Worm (Caenorhabditis elegans) whole organism, L2 larva: Measurements from ENCODE around the gene mai-2.
A peak's percentile ranks its signal among the peaks of the same experiment; 100 is the strongest.

ENCODE experiments used
- C34F6.9 ChIP-seq: fragments of 150-350 bp; optimal IDR thresholded peaks from 2 replicates; lab custom pipeline; 2014; ENCODE audit warnings: missing biosample characterization, missing genetic modification characterization
- F13H6.1 ChIP-seq: sonication (generic microtip); optimal IDR thresholded peaks from 2 replicates; lab custom pipeline; 2016; ENCODE audit warnings: missing genetic modification characterization, missing compliant biosample characterization
- R02D3.7 ChIP-seq: fragments of 150-350 bp; optimal IDR thresholded peaks from 2 replicates; lab custom pipeline; 2014; ENCODE audit warnings: missing biosample characterization, missing genetic modification characterization
- Y55F3AM.14 ChIP-seq: fragments of 200-800 bp; sonication (Bioruptor generic); optimal IDR thresholded peaks from 2 replicates; lab custom pipeline; 2018; ENCODE audit warnings: mild to moderate bottlenecking, missing genetic modification characterization, missing compliant biosample characterization
- ZK546.5 ChIP-seq: sonication (generic microtip); optimal IDR thresholded peaks from 2 replicates; lab custom pipeline; 2017; ENCODE audit warnings: missing biosample characterization, missing genetic modification characterization
- ama-1 ChIP-seq: fragments of 150-350 bp; optimal IDR thresholded peaks from 2 replicates; lab custom pipeline; 2018; ENCODE audit warnings: inconsistent platforms
- ceh-16 ChIP-seq: fragments of 150-350 bp; optimal IDR thresholded peaks from 2 replicates; lab custom pipeline; 2014; ENCODE audit warnings: missing biosample characterization, missing genetic modification characterization
- ceh-82 ChIP-seq: fragments of 150-350 bp; optimal IDR thresholded peaks from 2 replicates; lab custom pipeline; 2014; ENCODE audit warnings: missing biosample characterization, missing genetic modification characterization
- crh-2 ChIP-seq: sonication (generic microtip); optimal IDR thresholded peaks from 2 replicates; lab custom pipeline; 2017; ENCODE audit warnings: missing biosample characterization, missing genetic modification characterization
- dmd-4 ChIP-seq: sonication (generic microtip); optimal IDR thresholded peaks from 2 replicates; lab custom pipeline; 2017; ENCODE audit warnings: missing biosample characterization, missing genetic modification characterization
- egl-27 ChIP-seq: sonication (generic microtip); optimal IDR thresholded peaks from 3 replicates; lab custom pipeline; 2017; ENCODE audit warnings: missing biosample characterization, missing genetic modification reagents, missing genetic modification characterization
- elt-3 ChIP-seq: sonication (generic microtip); optimal IDR thresholded peaks from 2 replicates; lab custom pipeline; 2017; ENCODE audit warnings: missing biosample characterization, missing genetic modification characterization
- fos-1 ChIP-seq: fragments of 150-350 bp; optimal IDR thresholded peaks from 2 replicates; lab custom pipeline; 2014; ENCODE audit warnings: missing biosample characterization, missing genetic modification characterization
- gmeb-1 ChIP-seq: fragments of 150-350 bp; optimal IDR thresholded peaks from 2 replicates; lab custom pipeline; 2014; ENCODE audit warnings: missing biosample characterization, missing genetic modification characterization
- lin-11 ChIP-seq: fragments of 150-350 bp; sonication (generic microtip); optimal IDR thresholded peaks from 2 replicates; lab custom pipeline; 2014; ENCODE audit warnings: missing biosample characterization, missing genetic modification characterization, inconsistent platforms, mixed read lengths
- lin-13 ChIP-seq: fragments of 150-350 bp; optimal IDR thresholded peaks from 2 replicates; lab custom pipeline; 2014; ENCODE audit warnings: missing biosample characterization, missing genetic modification reagents, missing genetic modification characterization
- lin-39 ChIP-seq: fragments of 150-350 bp; optimal IDR thresholded peaks from 2 replicates; lab custom pipeline; 2014; ENCODE audit warnings: missing biosample characterization, missing genetic modification reagents, missing genetic modification characterization
- lsy-2 ChIP-seq, 2 experiments: fragments of 150-350 bp in 1 of 2; sonication (generic microtip) in 1 of 2; optimal IDR thresholded peaks; 2 replicates each; lab custom pipeline; 2014 to 2017; ENCODE audit warnings: missing biosample characterization in 2 of 2, missing genetic modification characterization in 2 of 2
- mab-5 ChIP-seq: fragments of 150-350 bp; optimal IDR thresholded peaks from 2 replicates; lab custom pipeline; 2014; ENCODE audit warnings: missing biosample characterization, missing genetic modification characterization
- mbf-1 ChIP-seq: sonication (generic microtip); optimal IDR thresholded peaks from 2 replicates; lab custom pipeline; 2017; ENCODE audit warnings: missing biosample characterization, missing genetic modification characterization
- mdl-1 ChIP-seq, 2 experiments: fragments of 150-350 bp in 1 of 2; sonication (generic microtip) in 1 of 2; optimal IDR thresholded peaks; 2 replicates each; lab custom pipeline; 2017; ENCODE audit warnings: missing biosample characterization in 2 of 2, missing genetic modification characterization in 2 of 2
- nhr-12 ChIP-seq: fragments of 150-350 bp; optimal IDR thresholded peaks from 2 replicates; lab custom pipeline; 2014; ENCODE audit warnings: missing biosample characterization, missing genetic modification characterization
- nhr-129 ChIP-seq: fragments of 150-350 bp; optimal IDR thresholded peaks from 2 replicates; lab custom pipeline; 2014; ENCODE audit warnings: missing biosample characterization, missing genetic modification characterization
- nhr-23 ChIP-seq: fragments of 150-350 bp; optimal IDR thresholded peaks from 2 replicates; lab custom pipeline; 2014; ENCODE audit warnings: missing biosample characterization, missing genetic modification reagents, missing genetic modification characterization
- nhr-25 ChIP-seq: fragments of 150-350 bp; sonication (generic microtip); optimal IDR thresholded peaks from 3 replicates; lab custom pipeline; 2014; ENCODE audit warnings: missing biosample characterization, missing genetic modification characterization
- nhr-6 ChIP-seq: fragments of 150-350 bp; optimal IDR thresholded peaks from 2 replicates; lab custom pipeline; 2014; ENCODE audit warnings: missing biosample characterization, missing genetic modification characterization
- nhr-77 ChIP-seq: fragments of 150-350 bp; optimal IDR thresholded peaks from 2 replicates; lab custom pipeline; 2014; ENCODE audit warnings: missing biosample characterization, missing genetic modification characterization
- sem-4 ChIP-seq: fragments of 150-350 bp; optimal IDR thresholded peaks from 2 replicates; lab custom pipeline; 2014; ENCODE audit warnings: missing biosample characterization, missing genetic modification reagents, missing genetic modification characterization
- sma-9 ChIP-seq, 2 experiments: fragments of 150-350 bp in 1 of 2; sonication (generic microtip) in 1 of 2; optimal IDR thresholded peaks; 2 replicates each; lab custom pipeline; 2014 to 2016; ENCODE audit warnings: missing genetic modification characterization in 2 of 2, mild to moderate bottlenecking in 1 of 2, missing biosample characterization in 1 of 2, missing compliant biosample characterization in 1 of 2, missing genetic modification reagents in 1 of 2, moderate library complexity in 1 of 2
- unc-39 ChIP-seq: fragments of 150-350 bp; optimal IDR thresholded peaks from 2 replicates; lab custom pipeline; 2014; ENCODE audit warnings: missing biosample characterization, missing genetic modification characterization
- unc-55 ChIP-seq: fragments of 150-350 bp; sonication (generic microtip); optimal IDR thresholded peaks from 3 replicates; lab custom pipeline; 2014; ENCODE audit warnings: missing biosample characterization, missing genetic modification reagents, missing genetic modification characterization
- unc-62 ChIP-seq: fragments of 150-350 bp; optimal IDR thresholded peaks from 2 replicates; lab custom pipeline; 2014; ENCODE audit warnings: missing biosample characterization, missing genetic modification reagents, missing genetic modification characterization
- zag-1 ChIP-seq: fragments of 150-350 bp; optimal IDR thresholded peaks from 2 replicates; lab custom pipeline; 2014; ENCODE audit warnings: missing biosample characterization, missing genetic modification characterization
- ztf-1 ChIP-seq: fragments of 200-800 bp; sonication (Bioruptor generic); conservative IDR thresholded peaks from 2 replicates; pipeline ENCODE4 v1.3.6; 2022; ENCODE audit warnings: missing genetic modification characterization, missing compliant biosample characterization
- ztf-11 ChIP-seq: sonication (generic microtip); optimal IDR thresholded peaks from 2 replicates; lab custom pipeline; 2017; ENCODE audit warnings: missing biosample characterization, missing genetic modification characterization

mai-2 gene

DNA sequence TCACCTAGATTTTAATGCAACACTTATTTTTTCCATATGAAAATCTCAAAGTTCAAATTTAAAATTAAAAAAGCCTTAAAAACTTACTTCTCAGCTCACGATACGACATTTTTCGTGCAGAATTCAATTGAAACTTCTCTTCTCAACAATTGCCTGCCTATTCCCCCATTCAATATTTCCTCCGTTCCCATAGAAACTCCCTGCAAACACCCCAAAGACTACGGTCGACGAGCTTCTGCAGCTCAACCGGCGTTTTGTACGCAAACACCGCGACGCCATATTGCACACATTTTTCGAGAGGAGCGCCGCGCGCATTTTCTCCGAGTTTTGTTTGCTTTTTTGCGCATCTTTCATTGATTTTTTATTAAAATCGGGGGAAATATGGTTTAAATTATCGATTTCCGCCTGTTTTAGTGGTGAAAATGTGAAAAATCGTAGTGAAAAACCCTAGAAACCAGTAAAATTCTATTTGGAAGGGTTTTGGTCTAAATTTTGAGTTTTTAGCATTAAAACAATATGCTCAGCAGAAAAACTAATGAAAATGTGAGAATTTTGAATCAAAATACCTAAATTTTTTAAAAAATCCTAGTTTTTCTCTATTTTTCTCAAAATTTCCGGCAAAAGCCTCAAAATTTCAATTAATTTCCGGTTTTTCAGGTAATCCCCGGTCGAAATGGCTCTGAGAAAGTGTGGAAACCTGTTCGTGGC, 13.5 kb downstream of the mai-2 start, which contains the start of the genes dyf-3 and pdhb-1:
TSS of gene dyf-3 (minus strand) at position 217 of the 708 bp plus-strand sequence.
TSS of gene pdhb-1 (plus strand) at position 658 of the 708 bp plus-strand sequence.
- TF ChIP-seq gmeb-1 (tag; lab: Kevin White, UChicago) (peak; percentile 9), unc-55 (GFP tag; lab: Kevin White, UChicago) (peak; percentile 46), sma-9 (GFP tag; optimal IDR thresholded peaks at IDR 0.05; lab: Kevin White, UChicago) (no peak), sma-9 (tag; optimal IDR thresholded peaks at IDR 0.05; lab: Kevin White, UChicago) (no peak), nhr-25 (tag; lab: Kevin White, UChicago) (no peak), lin-11 (tag; lab: Kevin White, UChicago) (peak; percentile 24), lsy-2 (tag; optimal IDR thresholded peaks at IDR 0.05; lab: Kevin White, UChicago) (peak; percentile 78 to 95), F13H6.1 (tag; lab: Kevin White, UChicago) (peak; percentile 20), unc-39 (no peak), nhr-129 (tag; lab: Kevin White, UChicago) (peak; percentile 19)

DNA sequence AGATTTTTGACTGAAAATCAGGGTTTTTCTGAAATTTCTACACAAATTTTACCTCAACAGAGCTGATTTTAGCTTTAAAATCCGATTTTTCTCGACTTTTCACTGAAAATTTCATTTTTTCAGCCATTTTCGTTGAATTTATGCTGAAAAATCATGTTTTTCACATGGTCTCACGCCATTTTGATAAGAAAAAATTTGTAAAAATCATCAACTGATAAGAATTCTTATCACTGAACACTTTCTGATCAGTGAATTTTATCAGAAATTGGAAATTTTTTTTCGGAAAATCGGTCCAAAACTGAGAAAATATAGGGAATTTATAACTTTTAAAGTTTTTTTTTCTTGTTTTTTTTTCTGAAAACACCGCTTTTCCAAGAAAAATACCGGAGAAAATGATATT, 15.2 kb downstream of the mai-2 start:
- TF ChIP-seq unc-62 (GFP tag; lab: Kevin White, UChicago) (no peak), gmeb-1 (tag; lab: Kevin White, UChicago) (peak; percentile 21), fos-1 (tag; lab: Kevin White, UChicago) (peak; percentile 63)

DNA sequence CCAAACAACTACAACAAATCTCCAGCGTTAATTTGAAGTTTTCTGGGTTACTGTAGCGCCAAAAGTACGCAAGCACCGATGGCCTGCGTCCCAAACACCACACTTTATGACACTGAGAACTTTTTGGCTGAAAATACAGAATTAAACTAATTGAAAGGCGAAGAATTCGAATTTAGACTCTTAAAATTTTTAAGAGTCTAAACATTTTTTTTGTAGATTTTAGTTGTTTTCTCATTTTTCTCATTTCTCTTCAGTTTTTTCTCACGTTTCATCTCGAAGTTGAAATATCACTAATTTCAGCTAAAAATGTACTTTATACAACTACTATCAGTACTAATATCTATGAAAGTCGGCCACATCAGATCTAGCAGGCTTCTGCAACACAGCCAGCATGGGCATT, 29.7 kb downstream of the mai-2 start, which contains the start of gene lgc-9:
TSS of gene lgc-9 (plus strand) at position 301 of the 400 bp plus-strand sequence.
- TF ChIP-seq ceh-82 (tag; lab: Kevin White, UChicago) (no peak), ztf-1 (GFP tag; lab: Robert Waterston, UW) (no peak), lin-13 (no peak), lin-11 (tag; lab: Kevin White, UChicago) (no peak), crh-2 (tag; lab: Kevin White, UChicago) (no peak), mbf-1 (tag; lab: Kevin White, UChicago) (no peak), ZK546.5 (tag; lab: Kevin White, UChicago) (no peak), nhr-129 (tag; lab: Kevin White, UChicago) (no peak), gmeb-1 (tag; lab: Kevin White, UChicago) (no peak), zag-1 (no peak), sma-9 (GFP tag; optimal IDR thresholded peaks at IDR 0.05; lab: Kevin White, UChicago) (no peak), sma-9 (tag; optimal IDR thresholded peaks at IDR 0.05; lab: Kevin White, UChicago) (no peak), mdl-1 (tag; optimal IDR thresholded peaks at IDR 0.05; lab: Kevin White, UChicago) (no peak), ceh-16 (tag; lab: Kevin White, UChicago) (no peak), nhr-77 (no peak)

DNA sequence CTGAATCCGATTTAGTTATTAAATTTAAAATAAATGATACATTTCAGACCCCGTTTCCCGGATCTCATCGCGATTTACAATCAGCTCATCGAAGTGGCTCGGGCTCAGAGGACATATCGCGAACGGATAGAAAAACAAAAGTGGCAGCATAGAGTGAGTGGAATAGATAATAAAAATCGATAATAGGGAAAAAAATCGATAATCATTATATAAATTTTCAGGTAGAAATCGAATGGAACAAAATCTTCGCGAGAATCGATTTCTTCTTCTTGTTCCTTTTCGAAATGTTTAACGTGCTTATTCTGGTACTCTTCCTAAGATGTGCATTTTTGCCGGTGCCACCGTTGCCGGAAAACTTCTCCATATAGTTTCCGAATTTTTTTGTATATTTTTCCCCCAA, 33.0 kb downstream of the mai-2 start:
- no peak for TF ChIP-seq unc-55 (GFP tag; lab: Kevin White, UChicago)
- no peak for TF ChIP-seq elt-3

DNA sequence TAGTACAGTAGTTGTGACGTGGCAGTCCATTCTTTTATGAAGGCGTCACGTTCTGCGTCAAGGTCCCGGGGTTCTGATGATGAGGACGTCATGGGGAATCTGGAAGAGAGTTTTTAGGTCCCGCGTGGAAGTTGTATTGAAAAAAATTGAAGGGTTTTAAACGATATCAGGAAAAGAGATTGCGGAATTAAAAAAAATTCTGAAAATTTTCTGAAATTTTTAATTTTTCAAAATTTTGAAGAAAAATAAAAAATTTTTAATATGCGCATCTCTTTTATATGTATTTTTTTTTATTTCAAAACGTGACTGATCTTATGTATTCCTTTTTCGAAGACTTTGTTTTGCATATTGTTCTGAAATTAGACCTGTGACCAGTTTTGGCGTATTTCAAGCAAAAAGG, 36.8 kb downstream of the mai-2 start, which contains the start of gene C04C3.6:
TSS of gene C04C3.6 (minus strand) at position 101 of the 400 bp plus-strand sequence.
- TF ChIP-seq sma-9 (GFP tag; optimal IDR thresholded peaks at IDR 0.05; lab: Kevin White, UChicago) = no peak
- no peak for TF ChIP-seq sma-9 (tag; optimal IDR thresholded peaks at IDR 0.05; lab: Kevin White, UChicago)
- TF ChIP-seq lsy-2 (tag; optimal IDR thresholded peaks at IDR 0.05; lab: Kevin White, UChicago) = no peak
- TF ChIP-seq lin-11 (tag; lab: Kevin White, UChicago) = no peak

DNA sequence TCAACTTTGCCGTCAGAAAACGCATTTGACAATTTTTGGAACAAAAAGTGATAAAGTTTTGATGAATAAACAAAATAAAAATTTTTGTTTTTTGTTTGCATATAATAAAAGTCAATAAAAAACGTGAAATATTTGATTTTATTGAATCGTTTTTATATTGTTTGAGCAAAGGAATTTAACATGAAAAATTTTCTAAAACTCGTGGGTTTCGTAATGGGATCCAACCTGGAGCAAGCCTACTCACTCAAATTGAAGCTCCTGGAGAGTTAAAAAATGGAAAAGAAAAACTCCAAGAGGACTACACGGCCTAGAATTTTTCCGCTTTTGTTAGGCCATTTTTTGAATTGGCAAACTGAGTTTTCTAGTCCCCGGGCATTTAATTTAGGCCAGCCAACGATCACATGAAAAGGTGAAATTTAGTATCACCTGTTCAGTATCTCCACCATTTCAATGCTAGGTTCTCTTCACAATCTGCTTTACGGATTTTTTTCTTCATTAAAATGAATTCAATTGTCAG, 42.8 kb downstream of the mai-2 start, which contains the start of the genes C04C3.9 and srz-60:
TSS of gene C04C3.9 (minus strand) at position 101 of the 517 bp plus-strand sequence.
TSS of gene srz-60 (plus strand) at position 467 of the 517 bp plus-strand sequence.
- TF ChIP-seq zag-1 = no peak
- no peak for TF ChIP-seq elt-3
- TF ChIP-seq C34F6.9 (tag; lab: Kevin White, UChicago) = no peak
- no peak for TF ChIP-seq dmd-4
- TF ChIP-seq lin-39 (tag; lab: Kevin White, UChicago) = no peak
- TF ChIP-seq sem-4 = no peak
- no peak for TF ChIP-seq ama-1 (lab: Kevin White, UChicago)
- no peak for TF ChIP-seq nhr-23 (tag; lab: Kevin White, UChicago)
- TF ChIP-seq nhr-129 (tag; lab: Kevin White, UChicago) = no peak
- TF ChIP-seq gmeb-1 (tag; lab: Kevin White, UChicago) = no peak
- no peak for TF ChIP-seq unc-55 (GFP tag; lab: Kevin White, UChicago)
- no peak for TF ChIP-seq mab-5 (tag; lab: Kevin White, UChicago)
- no peak for TF ChIP-seq Y55F3AM.14 (GFP tag; lab: Kevin White, UChicago)
- TF ChIP-seq egl-27 = no peak
- no peak for TF ChIP-seq nhr-12
- no peak for TF ChIP-seq ztf-11 (tag; lab: Kevin White, UChicago)
- TF ChIP-seq R02D3.7 (tag; lab: Kevin White, UChicago) = no peak
- no peak for TF ChIP-seq nhr-6 (tag; lab: Kevin White, UChicago)
